Fruit fly (Drosophila melanogaster) Kc167 (cell line): ENCODE results near the gene Jon99Fi.

Experiments
- Myc ChIP-seq: fragments of >200 bp; optimal IDR thresholded peaks from 2 replicates; lab custom pipeline; 2017; ENCODE audit warnings: missing external identifiers
- Sin3A ChIP-seq: fragments of >200 bp; optimal IDR thresholded peaks from 2 replicates; lab custom pipeline; 2018; ENCODE audit warnings: missing external identifiers
- h ChIP-seq: fragments of >200 bp; optimal IDR thresholded peaks from 3 replicates; lab custom pipeline; 2018; ENCODE audit warnings: missing external identifiers
- insv ChIP-seq: fragments of >200 bp; optimal IDR thresholded peaks from 3 replicates; lab custom pipeline; 2018; ENCODE audit warnings: missing external identifiers
- psq ChIP-seq: fragments of >200 bp; optimal IDR thresholded peaks from 2 replicates; lab custom pipeline; 2017; ENCODE audit warnings: missing external identifiers
- ttk ChIP-seq: sonication (Bioruptor generic); optimal IDR thresholded peaks from 2 replicates; lab custom pipeline; 2017; ENCODE audit warnings: missing external identifiers

DNA sequence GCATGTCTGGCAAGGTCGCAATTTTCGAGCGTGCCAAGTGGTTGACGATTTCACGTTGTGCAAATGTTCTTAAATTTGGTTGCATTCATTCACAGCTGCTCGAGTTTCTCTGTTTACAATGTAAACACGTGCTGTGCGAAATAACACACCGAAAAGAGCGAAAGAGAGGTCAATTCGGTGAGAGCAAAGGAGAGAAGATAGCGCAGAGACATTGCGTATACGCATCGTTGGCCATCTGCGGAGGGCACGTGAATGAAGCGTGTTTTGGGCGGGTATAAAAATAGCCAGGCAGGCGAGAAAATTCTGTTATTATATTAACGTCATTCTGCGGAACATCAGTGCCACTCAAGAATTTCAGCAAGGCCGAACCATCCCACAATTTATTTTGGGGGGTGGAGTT lies 34.3 kb upstream of the Jon99Fi start:
- no peak for TF ChIP-seq psq (lab: Kevin White, UChicago)
- TF ChIP-seq Sin3A (lab: Kevin White, UChicago): no peak
- no peak for TF ChIP-seq Myc (lab: Kevin White, UChicago)
- no peak for TF ChIP-seq ttk (lab: Kevin White, UChicago)
- TF ChIP-seq insv: no peak
- TF ChIP-seq h (lab: Kevin White, UChicago): no peak
